Worm (Caenorhabditis elegans) whole organism, L3 larva: ENCODE data around the gene arrd-19.

Source experiments
- R02D3.7 ChIP-seq: fragments of 150-350 bp; optimal IDR thresholded peaks from 2 replicates; lab custom pipeline; 2014; ENCODE audit warnings: missing biosample characterization, missing genetic modification characterization
- ZK546.5 ChIP-seq: sonication (generic microtip); optimal IDR thresholded peaks from 2 replicates; lab custom pipeline; 2017; ENCODE audit warnings: missing biosample characterization, missing genetic modification characterization
- aly-2 ChIP-seq: fragments of 150-350 bp; optimal IDR thresholded peaks from 2 replicates; lab custom pipeline; 2014; ENCODE audit warnings: missing biosample characterization, missing genetic modification characterization
- ceh-16 ChIP-seq: sonication (generic microtip); optimal IDR thresholded peaks from 2 replicates; lab custom pipeline; 2017; ENCODE audit warnings: missing biosample characterization, missing genetic modification characterization
- ceh-28 ChIP-seq: fragments of 150-350 bp; optimal IDR thresholded peaks from 2 replicates; lab custom pipeline; 2014; ENCODE audit warnings: missing biosample characterization, missing genetic modification reagents, missing genetic modification characterization
- ceh-9 ChIP-seq: sonication (generic microtip); optimal IDR thresholded peaks from 2 replicates; lab custom pipeline; 2018; ENCODE audit warnings: missing biosample characterization, missing genetic modification characterization
- egl-5 ChIP-seq: fragments of 150-350 bp; optimal IDR thresholded peaks from 2 replicates; lab custom pipeline; 2017; ENCODE audit warnings: missing biosample characterization, missing genetic modification reagents, missing genetic modification characterization, inconsistent platforms
- elt-2 ChIP-seq: sonication (generic microtip); optimal IDR thresholded peaks from 2 replicates; lab custom pipeline; 2016; ENCODE audit warnings: missing genetic modification reagents, mild to moderate bottlenecking, missing genetic modification characterization, missing compliant biosample characterization
- elt-3 ChIP-seq, 3 experiments: fragments of 150-350 bp in 1 of 3; sonication (generic microtip) in 2 of 3; optimal IDR thresholded peaks; 2 replicates in 2 of 3; 4 replicates in 1 of 3; lab custom pipeline; 2014 to 2017; ENCODE audit warnings: missing biosample characterization in 3 of 3, missing genetic modification characterization in 3 of 3
- fkh-10 ChIP-seq: sonication (generic microtip); optimal IDR thresholded peaks from 2 replicates; lab custom pipeline; 2017; ENCODE audit warnings: missing biosample characterization, missing genetic modification reagents, missing genetic modification characterization
- fkh-2 ChIP-seq: fragments of 150-350 bp; optimal IDR thresholded peaks from 2 replicates; lab custom pipeline; 2014; ENCODE audit warnings: missing biosample characterization, missing genetic modification reagents, missing genetic modification characterization
- fos-1 ChIP-seq: fragments of 150-350 bp; optimal IDR thresholded peaks from 2 replicates; lab custom pipeline; 2014; ENCODE audit warnings: missing biosample characterization, missing genetic modification characterization
- hmg-11 ChIP-seq: sonication (generic microtip); optimal IDR thresholded peaks from 2 replicates; lab custom pipeline; 2016; ENCODE audit warnings: missing genetic modification characterization, missing compliant biosample characterization
- lin-15B ChIP-seq: fragments of 150-350 bp; optimal IDR thresholded peaks from 2 replicates; lab custom pipeline; 2014; ENCODE audit warnings: missing biosample characterization, missing genetic modification characterization
- lin-39 ChIP-seq: fragments of 150-350 bp; optimal IDR thresholded peaks from 2 replicates; lab custom pipeline; 2018; ENCODE audit warnings: missing biosample characterization, missing genetic modification reagents, missing genetic modification characterization
- lsy-12 ChIP-seq: sonication (generic microtip); optimal IDR thresholded peaks from 2 replicates; lab custom pipeline; 2016; ENCODE audit warnings: mild to moderate bottlenecking, missing genetic modification characterization, missing compliant biosample characterization
- mdl-1 ChIP-seq: fragments of 150-350 bp; optimal IDR thresholded peaks from 2 replicates; lab custom pipeline; 2014; ENCODE audit warnings: missing biosample characterization, missing genetic modification characterization
- mml-1 ChIP-seq: fragments of 150-350 bp; sonication (generic microtip); optimal IDR thresholded peaks from 3 replicates; lab custom pipeline; 2014; ENCODE audit warnings: missing biosample characterization, missing genetic modification characterization
- nfya-1 ChIP-seq: sonication (generic microtip); optimal IDR thresholded peaks from 2 replicates; lab custom pipeline; 2017; ENCODE audit warnings: missing genetic modification characterization, mild to moderate bottlenecking, missing compliant biosample characterization, antibody characterized with exemption, moderate library complexity; ENCODE audit not compliant: insufficient read depth
- nhr-11 ChIP-seq: fragments of 150-350 bp; optimal IDR thresholded peaks from 2 replicates; lab custom pipeline; 2014; ENCODE audit warnings: missing biosample characterization, missing genetic modification characterization
- nhr-12 ChIP-seq: fragments of 150-350 bp; optimal IDR thresholded peaks from 2 replicates; lab custom pipeline; 2014; ENCODE audit warnings: missing biosample characterization, missing genetic modification characterization
- nhr-23 ChIP-seq: fragments of 150-350 bp; optimal IDR thresholded peaks from 2 replicates; lab custom pipeline; 2014; ENCODE audit warnings: missing biosample characterization, missing genetic modification reagents, missing genetic modification characterization
- nhr-28 ChIP-seq: fragments of 150-350 bp; optimal IDR thresholded peaks from 2 replicates; lab custom pipeline; 2014; ENCODE audit warnings: missing biosample characterization, missing genetic modification characterization
- nhr-43 ChIP-seq: sonication (generic microtip); optimal IDR thresholded peaks from 2 replicates; lab custom pipeline; 2016; ENCODE audit warnings: mild to moderate bottlenecking, missing genetic modification characterization, missing compliant biosample characterization; ENCODE audit not compliant: poor library complexity, severe bottlenecking
- nhr-67 ChIP-seq: fragments of 150-350 bp; optimal IDR thresholded peaks from 2 replicates; lab custom pipeline; 2014; ENCODE audit warnings: missing biosample characterization, missing genetic modification characterization
- nhr-77 ChIP-seq: fragments of 150-350 bp; optimal IDR thresholded peaks from 2 replicates; lab custom pipeline; 2014; ENCODE audit warnings: missing biosample characterization, missing genetic modification characterization
- pha-4 ChIP-seq: fragments of 150-350 bp; optimal IDR thresholded peaks from 2 replicates; lab custom pipeline; 2014; ENCODE audit warnings: missing biosample characterization, missing genetic modification reagents, missing genetic modification characterization
- pqm-1 ChIP-seq: fragments of 150-350 bp; optimal IDR thresholded peaks from 2 replicates; lab custom pipeline; 2017; ENCODE audit warnings: missing biosample characterization, missing genetic modification characterization, inconsistent platforms
- skn-1 ChIP-seq: fragments of 150-350 bp; optimal IDR thresholded peaks from 2 replicates; lab custom pipeline; 2014; ENCODE audit warnings: missing biosample characterization, missing genetic modification characterization
- snpc-4 ChIP-seq: fragments of 150-350 bp; optimal IDR thresholded peaks from 2 replicates; lab custom pipeline; 2014; ENCODE audit warnings: missing biosample characterization, missing genetic modification characterization
- unc-39 ChIP-seq: sonication (generic microtip); optimal IDR thresholded peaks from 4 replicates; lab custom pipeline; 2017; ENCODE audit warnings: missing biosample characterization, missing genetic modification characterization
- unc-62 ChIP-seq: fragments of 150-350 bp; sonication (generic microtip); optimal IDR thresholded peaks from 4 replicates; lab custom pipeline; 2014; ENCODE audit warnings: missing biosample characterization, missing genetic modification reagents, missing genetic modification characterization
- zag-1 ChIP-seq: fragments of 150-350 bp; optimal IDR thresholded peaks from 2 replicates; lab custom pipeline; 2014; ENCODE audit warnings: missing biosample characterization, missing genetic modification characterization
- ztf-11 ChIP-seq: fragments of 150-350 bp; optimal IDR thresholded peaks from 2 replicates; lab custom pipeline; 2014; ENCODE audit warnings: missing biosample characterization, missing genetic modification characterization
- ztf-4 ChIP-seq: fragments of 150-350 bp; optimal IDR thresholded peaks from 2 replicates; lab custom pipeline; 2014; ENCODE audit warnings: missing biosample characterization, missing genetic modification characterization

Gene arrd-19

DNA sequence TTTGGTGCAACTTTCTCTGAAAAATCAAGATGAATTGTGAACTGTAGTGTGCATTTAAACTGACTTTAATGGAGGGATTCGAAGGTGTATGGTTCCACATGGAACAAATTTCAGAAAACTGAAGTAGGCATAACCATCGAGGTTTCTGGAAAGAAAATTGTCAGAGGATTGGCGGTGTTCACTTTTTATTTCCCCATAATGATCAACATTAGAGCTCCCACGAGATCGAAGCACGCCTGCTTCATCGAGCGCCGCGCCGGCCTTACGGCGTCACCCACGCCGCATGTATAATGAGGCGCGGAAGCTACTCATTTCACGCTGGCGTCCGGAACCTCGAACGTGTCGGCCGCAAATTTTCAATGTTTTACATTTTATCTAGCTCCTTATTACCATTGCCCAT lies 27.2 kb downstream of the arrd-19 start:
- TF ChIP-seq hmg-11 (tag; lab: Kevin White, UChicago) (no peak), ceh-28 (tag; lab: Kevin White, UChicago) (no peak)

DNA sequence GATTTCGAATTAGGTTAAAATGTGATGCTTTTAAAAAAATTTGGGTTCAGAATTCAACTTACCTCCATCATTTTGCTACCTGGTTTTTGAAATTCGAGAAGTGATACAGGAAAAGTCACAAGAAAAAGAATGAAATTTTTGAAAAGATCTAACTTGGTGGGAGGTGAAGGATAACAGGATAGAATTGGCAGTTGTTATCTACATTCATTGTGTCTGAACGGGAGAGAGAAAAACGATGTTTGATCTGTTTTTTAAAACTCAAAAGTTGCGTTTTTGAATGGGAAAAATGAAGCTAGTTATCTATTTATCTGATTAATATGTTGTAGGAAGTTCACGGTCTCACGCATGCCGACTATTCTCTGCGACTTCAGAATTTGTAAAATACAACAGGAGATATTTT lies 28.0 kb downstream of the arrd-19 start, which contains the start of gene F35F10.7:
Gene F35F10.7, minus strand, starts transcription at position 101 of the 400 bp plus-strand sequence.
- TF ChIP-seq elt-2 (tag; lab: Kevin White, UChicago): no peak
- TF ChIP-seq egl-5 (tag; lab: Kevin White, UChicago): no peak
- TF ChIP-seq lsy-12 (tag; lab: Kevin White, UChicago): no peak
- no peak for TF ChIP-seq hmg-11 (tag; lab: Kevin White, UChicago)
- no peak for TF ChIP-seq unc-62 (GFP tag; lab: Kevin White, UChicago)
- TF ChIP-seq zag-1 (tag; lab: Kevin White, UChicago): no peak
- no peak for TF ChIP-seq lin-39 (tag; lab: Kevin White, UChicago)
- no peak for TF ChIP-seq mdl-1 (tag; lab: Kevin White, UChicago)
- no peak for TF ChIP-seq ceh-16 (tag; lab: Kevin White, UChicago)
- TF ChIP-seq ztf-11 (tag; lab: Kevin White, UChicago): no peak
- TF ChIP-seq skn-1 (tag; lab: Kevin White, UChicago): no peak
- no peak for TF ChIP-seq mml-1

DNA sequence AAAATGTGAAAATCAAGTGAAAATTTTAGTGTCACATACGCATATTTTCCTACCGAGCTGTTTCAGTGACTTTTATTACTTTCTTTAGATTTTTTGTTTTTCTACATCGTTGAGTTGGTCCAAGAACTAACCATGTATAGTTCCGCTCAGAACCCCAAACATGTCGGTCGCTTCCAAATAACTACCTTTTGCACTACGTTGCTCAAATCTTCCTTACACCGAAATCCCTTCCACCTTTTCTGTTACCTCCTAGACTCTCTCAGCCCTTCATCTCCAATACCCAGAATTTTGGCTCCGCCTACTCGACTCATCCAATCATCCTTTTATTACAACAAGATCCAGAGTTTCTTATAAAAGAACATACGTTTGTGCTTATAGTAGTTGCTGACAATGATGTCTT lies 30.7 kb downstream of the arrd-19 start, which contains the start of gene F35F10.5:
Gene F35F10.5, plus strand, starts transcription at position 301 of the 400 bp plus-strand sequence.
- no peak for TF ChIP-seq unc-39 (tag; lab: Kevin White, UChicago)
- no peak for TF ChIP-seq pha-4
- no peak for TF ChIP-seq aly-2 (tag; lab: Kevin White, UChicago)
- no peak for TF ChIP-seq nhr-43 (tag; lab: Kevin White, UChicago)
- no peak for TF ChIP-seq fkh-10 (GFP tag; lab: Kevin White, UChicago)
- TF ChIP-seq nhr-23 (tag; lab: Kevin White, UChicago): no peak
- TF ChIP-seq lin-39 (tag; lab: Kevin White, UChicago): no peak
- no peak for TF ChIP-seq nhr-28 (tag; lab: Kevin White, UChicago)
- no peak for TF ChIP-seq snpc-4 (tag; lab: Kevin White, UChicago)
- no peak for TF ChIP-seq nhr-67 (tag; lab: Kevin White, UChicago)
- TF ChIP-seq lsy-12 (tag; lab: Kevin White, UChicago): no peak
- no peak for TF ChIP-seq nfya-1 (tag; lab: Kevin White, UChicago)
- TF ChIP-seq egl-5 (tag; lab: Kevin White, UChicago): no peak
- no peak for TF ChIP-seq ceh-9 (tag; lab: Kevin White, UChicago)
- TF ChIP-seq R02D3.7 (tag; lab: Kevin White, UChicago): no peak
- TF ChIP-seq elt-3 (tag; optimal IDR thresholded peaks at IDR 0.05; lab: Kevin White, UChicago): no peak
- no peak for TF ChIP-seq fos-1 (tag; lab: Kevin White, UChicago)
- no peak for TF ChIP-seq ztf-4 (tag; lab: Kevin White, UChicago)
- no peak for TF ChIP-seq nhr-11 (tag; lab: Kevin White, UChicago)

DNA sequence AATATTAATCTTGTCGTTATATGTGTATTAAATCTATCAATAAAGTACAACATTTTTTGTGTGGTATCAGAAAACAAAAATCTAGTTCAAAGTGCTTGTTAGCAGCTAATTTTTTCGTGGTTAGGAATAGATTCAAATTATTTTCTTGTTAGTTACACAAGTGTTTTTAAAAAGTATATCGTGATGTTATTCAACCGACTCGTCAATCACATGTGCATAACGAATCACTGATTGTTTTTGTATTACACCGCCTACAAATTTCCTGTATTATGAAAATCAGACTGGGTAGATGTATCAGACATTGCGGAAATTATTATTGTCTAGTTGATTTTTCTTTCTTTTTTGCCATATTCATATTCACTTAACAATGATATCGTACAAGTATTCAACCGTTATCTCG lies 32.4 kb downstream of the arrd-19 start, which contains the start of gene str-64:
Gene str-64, plus strand, starts transcription at position 301 of the 400 bp plus-strand sequence.
- TF ChIP-seq nhr-12 (tag; lab: Kevin White, UChicago): no peak
- TF ChIP-seq nhr-28 (tag; lab: Kevin White, UChicago): no peak
- TF ChIP-seq nhr-43 (tag; lab: Kevin White, UChicago): no peak
- no peak for TF ChIP-seq elt-2 (tag; lab: Kevin White, UChicago)
- no peak for TF ChIP-seq fkh-2 (tag; lab: Kevin White, UChicago)
- no peak for TF ChIP-seq lin-15B (tag; lab: Kevin White, UChicago)
- TF ChIP-seq ZK546.5: no peak
- TF ChIP-seq nhr-77 (tag; lab: Kevin White, UChicago): no peak
- TF ChIP-seq pqm-1 (tag; lab: Kevin White, UChicago): no peak
- no peak for TF ChIP-seq R02D3.7 (tag; lab: Kevin White, UChicago)
- no peak for TF ChIP-seq unc-62 (GFP tag; lab: Kevin White, UChicago)
- no peak for TF ChIP-seq nfya-1 (tag; lab: Kevin White, UChicago)
- TF ChIP-seq fkh-10 (GFP tag; lab: Kevin White, UChicago): no peak
- no peak for TF ChIP-seq unc-39 (tag; lab: Kevin White, UChicago)
- TF ChIP-seq ceh-16 (tag; lab: Kevin White, UChicago): no peak
- TF ChIP-seq lin-39 (tag; lab: Kevin White, UChicago): no peak
